Worm (Caenorhabditis elegans) whole organism, L4 larva: ENCODE data around the gene srx-56.

Experiments used
- lim-7 ChIP-seq: fragments of 200-800 bp; sonication (Bioruptor generic); IDR thresholded peaks from 2 replicates; pipeline ENCODE4 v1.3.6; 2022; ENCODE audit warnings: missing genetic modification characterization, missing compliant biosample characterization
- mdl-1 ChIP-seq, 2 experiments: fragments of 150-350 bp in 1 of 2; sonication (generic microtip) in 1 of 2; optimal IDR thresholded peaks; 2 replicates each; lab custom pipeline; 2014 to 2017; ENCODE audit warnings: missing biosample characterization in 2 of 2, missing genetic modification characterization in 2 of 2

- TF ChIP-seq lim-7 (GFP tag; lab: Robert Waterston, UW) (no peak), mdl-1 (tag; optimal IDR thresholded peaks at IDR 0.05; lab: Kevin White, UChicago) (no peak)
These were observed 41.9 kb upstream of the srx-56 start, which contains the start of gene F10G2.1 for ce11 chrV:7332253-7332652.
